Worm (Caenorhabditis elegans): ENCODE measurements around the gene Y42A5A.1.

Y42A5A.1 gene

ce11 chrV:11087519-11087998, at the start of gene Y42A5A.1:
TSS of gene Y42A5A.1 (plus strand) at chrV:11087948.
- TF ChIP-seq med-1 (GFP tag; optimal IDR thresholded peaks at IDR 0.05; ENCODE audit: insufficient read depth), result no peak
- no peak for TF ChIP-seq T22C8.4 (GFP tag; IDR thresholded peaks at IDR 0.05)
- TF ChIP-seq ref-1 (GFP tag; conservative IDR thresholded peaks at IDR 0.05), result no peak
- no peak for TF ChIP-seq ztf-23 (GFP tag; IDR thresholded peaks at IDR 0.05)
- no peak for TF ChIP-seq klf-2 (GFP tag; conservative IDR thresholded peaks at IDR 0.05)
- TF ChIP-seq ztf-29 (GFP tag; IDR thresholded peaks at IDR 0.05), result no peak
- no peak for TF ChIP-seq cog-1 (tag; optimal IDR thresholded peaks at IDR 0.05)

- TF ChIP-seq klf-2 (GFP tag; conservative IDR thresholded peaks at IDR 0.05) (peak; percentile 49; the same call in 1 of the 2 replicates), med-1 (GFP tag; optimal IDR thresholded peaks at IDR 0.05; ENCODE audit: insufficient read depth) (no peak), T22C8.4 (GFP tag; IDR thresholded peaks at IDR 0.05) (no peak), ztf-23 (GFP tag; IDR thresholded peaks at IDR 0.05) (peak; percentile 85), ref-1 (GFP tag; conservative IDR thresholded peaks at IDR 0.05) (no peak), flt-1 (GFP tag; IDR thresholded peaks at IDR 0.05) (peak; percentile 77), cog-1 (tag; optimal IDR thresholded peaks at IDR 0.05) (peak; percentile 87), tab-1 (GFP tag; IDR thresholded peaks at IDR 0.05) (no peak), ztf-29 (GFP tag; IDR thresholded peaks at IDR 0.05) (no peak)
Measured at ce11 chrV:11039379-11039954, 48.3 kb upstream of the Y42A5A.1 start, which contains the start of gene pak-2. TSS of gene pak-2 (minus strand) at chrV:11039429.

ce11 chrV:11040020-11040419, 47.7 kb upstream of the Y42A5A.1 start, which contains the start of gene C45B11.9:
TSS of gene C45B11.9 (plus strand) at chrV:11040320.
- no peak for TF ChIP-seq tab-1 (GFP tag; IDR thresholded peaks at IDR 0.05)
- TF ChIP-seq ztf-23 (GFP tag; IDR thresholded peaks at IDR 0.05), result no peak
- TF ChIP-seq med-1 (GFP tag; optimal IDR thresholded peaks at IDR 0.05; ENCODE audit: insufficient read depth), result no peak
- TF ChIP-seq cog-1 (tag; optimal IDR thresholded peaks at IDR 0.05), result no peak
- no peak for TF ChIP-seq ztf-29 (GFP tag; IDR thresholded peaks at IDR 0.05)
- no peak for TF ChIP-seq ref-1 (GFP tag; conservative IDR thresholded peaks at IDR 0.05)
- no peak for TF ChIP-seq flt-1 (GFP tag; IDR thresholded peaks at IDR 0.05)
- TF ChIP-seq klf-2 (GFP tag; conservative IDR thresholded peaks at IDR 0.05), result no peak
- no peak for TF ChIP-seq T22C8.4 (GFP tag; IDR thresholded peaks at IDR 0.05)

- TF ChIP-seq ztf-23 (GFP tag; IDR thresholded peaks at IDR 0.05) (no peak), klf-2 (GFP tag; conservative IDR thresholded peaks at IDR 0.05) (no peak), med-1 (GFP tag; optimal IDR thresholded peaks at IDR 0.05; ENCODE audit: insufficient read depth) (no peak), cog-1 (tag; optimal IDR thresholded peaks at IDR 0.05) (no peak), ref-1 (GFP tag; conservative IDR thresholded peaks at IDR 0.05) (no peak), ztf-29 (GFP tag; IDR thresholded peaks at IDR 0.05) (no peak), flt-1 (GFP tag; IDR thresholded peaks at IDR 0.05) (no peak), tab-1 (GFP tag; IDR thresholded peaks at IDR 0.05) (no peak), T22C8.4 (GFP tag; IDR thresholded peaks at IDR 0.05) (no peak)
Measured at ce11 chrV:11040473-11040872, 47.3 kb upstream of the Y42A5A.1 start, which contains the start of gene C45B11.8. TSS of gene C45B11.8 (plus strand) at chrV:11040773.

- TF ChIP-seq cog-1 (tag; optimal IDR thresholded peaks at IDR 0.05) (no peak), klf-2 (GFP tag; conservative IDR thresholded peaks at IDR 0.05) (no peak), ztf-29 (GFP tag; IDR thresholded peaks at IDR 0.05) (no peak), med-1 (GFP tag; optimal IDR thresholded peaks at IDR 0.05; ENCODE audit: insufficient read depth) (no peak), ref-1 (GFP tag; conservative IDR thresholded peaks at IDR 0.05) (no peak), T22C8.4 (GFP tag; IDR thresholded peaks at IDR 0.05) (no peak), flt-1 (GFP tag; IDR thresholded peaks at IDR 0.05) (no peak), ztf-23 (GFP tag; IDR thresholded peaks at IDR 0.05) (no peak), tab-1 (GFP tag; IDR thresholded peaks at IDR 0.05) (no peak)
Measured at ce11 chrV:11041499-11041898, 46.2 kb upstream of the Y42A5A.1 start, which contains the start of gene C45B11.5. TSS of gene C45B11.5 (plus strand) at chrV:11041799.

ce11 chrV:11042538-11042937, 45.2 kb upstream of the Y42A5A.1 start, which contains the start of gene C45B11.2:
TSS of gene C45B11.2 (plus strand) at chrV:11042710.
- no peak for TF ChIP-seq ztf-23 (GFP tag; IDR thresholded peaks at IDR 0.05)
- TF ChIP-seq med-1 (GFP tag; optimal IDR thresholded peaks at IDR 0.05; ENCODE audit: insufficient read depth), result no peak
- TF ChIP-seq T22C8.4 (GFP tag; IDR thresholded peaks at IDR 0.05), result no peak
- TF ChIP-seq ref-1 (GFP tag; conservative IDR thresholded peaks at IDR 0.05), result no peak
- TF ChIP-seq ztf-29 (GFP tag; IDR thresholded peaks at IDR 0.05), result no peak
- no peak for TF ChIP-seq tab-1 (GFP tag; IDR thresholded peaks at IDR 0.05)
- TF ChIP-seq flt-1 (GFP tag; IDR thresholded peaks at IDR 0.05), result no peak
- no peak for TF ChIP-seq cog-1 (tag; optimal IDR thresholded peaks at IDR 0.05)
- no peak for TF ChIP-seq klf-2 (GFP tag; conservative IDR thresholded peaks at IDR 0.05)

ce11 chrV:11043767-11044166, 44.0 kb upstream of the Y42A5A.1 start, which contains the start of gene C45B11.6:
TSS of gene C45B11.6 (plus strand) at chrV:11044067.
- TF ChIP-seq flt-1 (GFP tag; IDR thresholded peaks at IDR 0.05), result no peak
- TF ChIP-seq klf-2 (GFP tag; conservative IDR thresholded peaks at IDR 0.05), result no peak
- no peak for TF ChIP-seq T22C8.4 (GFP tag; IDR thresholded peaks at IDR 0.05)
- no peak for TF ChIP-seq ztf-23 (GFP tag; IDR thresholded peaks at IDR 0.05)
- TF ChIP-seq med-1 (GFP tag; optimal IDR thresholded peaks at IDR 0.05; ENCODE audit: insufficient read depth), result no peak
- no peak for TF ChIP-seq ztf-29 (GFP tag; IDR thresholded peaks at IDR 0.05)
- no peak for TF ChIP-seq ref-1 (GFP tag; conservative IDR thresholded peaks at IDR 0.05)
- no peak for TF ChIP-seq cog-1 (tag; optimal IDR thresholded peaks at IDR 0.05)
- no peak for TF ChIP-seq tab-1 (GFP tag; IDR thresholded peaks at IDR 0.05)

- TF ChIP-seq cog-1 (tag; optimal IDR thresholded peaks at IDR 0.05) (no peak), ztf-23 (GFP tag; IDR thresholded peaks at IDR 0.05) (no peak), T22C8.4 (GFP tag; IDR thresholded peaks at IDR 0.05) (no peak), ref-1 (GFP tag; conservative IDR thresholded peaks at IDR 0.05) (no peak)
Measured at ce11 chrV:11046730-11047129, 41.0 kb upstream of the Y42A5A.1 start, which contains the start of gene dhs-18. TSS of gene dhs-18 (minus strand) at chrV:11046833.

- TF ChIP-seq ztf-23 (GFP tag; IDR thresholded peaks at IDR 0.05), result no peak
- TF ChIP-seq ref-1 (GFP tag; conservative IDR thresholded peaks at IDR 0.05), result no peak
- TF ChIP-seq T22C8.4 (GFP tag; IDR thresholded peaks at IDR 0.05), result no peak
- no peak for TF ChIP-seq flt-1 (GFP tag; IDR thresholded peaks at IDR 0.05)
- TF ChIP-seq cog-1 (tag; optimal IDR thresholded peaks at IDR 0.05), result no peak
- TF ChIP-seq med-1 (GFP tag; optimal IDR thresholded peaks at IDR 0.05; ENCODE audit: insufficient read depth), result no peak
- TF ChIP-seq ztf-29 (GFP tag; IDR thresholded peaks at IDR 0.05), result no peak
- TF ChIP-seq tab-1 (GFP tag; IDR thresholded peaks at IDR 0.05), result no peak
- no peak for TF ChIP-seq klf-2 (GFP tag; conservative IDR thresholded peaks at IDR 0.05)
Measured at ce11 chrV:11048678-11049077, 39.1 kb upstream of the Y42A5A.1 start, which contains the start of gene srh-74. TSS of gene srh-74 (minus strand) at chrV:11048778.
